Worm (Caenorhabditis elegans): Measurements from ENCODE around the gene ccm-2.

Gene ccm-2

ce11 chrIV:1878501-1878900 is 44.1 kb downstream of the ccm-2 start (continued):
- TF ChIP-seq ztf-18 (tag; optimal IDR thresholded peaks at IDR 0.05) (peak; percentile 81), hmg-1.2 (GFP tag; IDR thresholded peaks at IDR 0.05) (peak; percentile 31; the same call in 1 of the 2 replicates), unc-62 (GFP tag; optimal IDR thresholded peaks at IDR 0.05) (no peak), snpc-1.1 (tag; optimal IDR thresholded peaks at IDR 0.05; ENCODE audit: insufficient read depth) (peak; percentile 69), hmg-20 (GFP tag; IDR thresholded peaks at IDR 0.05) (no peak), tbp1 (GFP tag; optimal IDR thresholded peaks at IDR 0.05) (peak; percentile 17), K11D2.4 (GFP tag; IDR thresholded peaks at IDR 0.05) (no peak), pbrm-1 (GFP tag; IDR thresholded peaks at IDR 0.05) (no peak), ceh-100 (GFP tag; IDR thresholded peaks at IDR 0.05) (0 out of 2 replicates have a peak, but pooled peaks have one; percentile 8), bed-2 (GFP tag; IDR thresholded peaks at IDR 0.05) (no peak), fkh-3 (tag; optimal IDR thresholded peaks at IDR 0.05) (no peak), B0019.2 (GFP tag; conservative IDR thresholded peaks at IDR 0.05) (no peak)

ce11 chrIV:1891586-1891985 is 57.2 kb downstream of the ccm-2 start:
- TF ChIP-seq somi-1 (GFP tag; optimal IDR thresholded peaks at IDR 0.05) (no peak), C17E4.6 (GFP tag; IDR thresholded peaks at IDR 0.05) (no peak), madf-6 (GFP tag; IDR thresholded peaks at IDR 0.05) (no peak), F57C9.4 (tag; optimal IDR thresholded peaks at IDR 0.05) (no peak), snpc-3.4 (tag; optimal IDR thresholded peaks at IDR 0.05) (no peak), efl-1 (GFP tag; optimal IDR thresholded peaks at IDR 0.05) (no peak), fkh-3 (tag; optimal IDR thresholded peaks at IDR 0.05) (no peak), F55B11.4 (tag; optimal IDR thresholded peaks at IDR 0.05; ENCODE audit: borderline replicate concordance, insufficient read depth) (no peak), Y79H2A.3 (GFP tag; conservative IDR thresholded peaks at IDR 0.05) (no peak), snpc-4 (GFP tag; optimal IDR thresholded peaks at IDR 0.05) (no peak), snpc-4 (tag; optimal IDR thresholded peaks at IDR 0.05) (no peak), tbx-9 (tag; optimal IDR thresholded peaks at IDR 0.05; ENCODE audit: borderline replicate concordance) (no peak), xnd-1 (tag; optimal IDR thresholded peaks at IDR 0.05) (no peak), sea-2 (GFP tag; IDR thresholded peaks at IDR 0.05) (no peak), pbrm-1 (GFP tag; IDR thresholded peaks at IDR 0.05) (no peak), mxl-1 (tag; optimal IDR thresholded peaks at IDR 0.05) (no peak), cebp-1 (GFP tag; IDR thresholded peaks at IDR 0.05) (no peak), cebp-1 (tag; optimal IDR thresholded peaks at IDR 0.05) (no peak), ztf-22 (GFP tag; optimal IDR thresholded peaks at IDR 0.05) (no peak), nhr-120 (GFP tag; IDR thresholded peaks at IDR 0.05) (no peak)

ce11 chrIV:1892638-1893037 is 58.2 kb downstream of the ccm-2 start:
- TF ChIP-seq ceh-58 (GFP tag; IDR thresholded peaks at IDR 0.05) (no peak), lin-40 (tag; optimal IDR thresholded peaks at IDR 0.05) (no peak), snpc-1.3 (tag; optimal IDR thresholded peaks at IDR 0.05; ENCODE audit: insufficient read depth) (no peak), lsy-27 (tag; optimal IDR thresholded peaks at IDR 0.05; ENCODE audit: borderline replicate concordance, insufficient read depth) (no peak), nfya-1 (tag; optimal IDR thresholded peaks at IDR 0.05; ENCODE audit: borderline replicate concordance, insufficient read depth) (no peak), rec-8 (tag; optimal IDR thresholded peaks at IDR 0.05) (no peak), B0035.1 (tag; optimal IDR thresholded peaks at IDR 0.05) (no peak), fkh-3 (tag; optimal IDR thresholded peaks at IDR 0.05) (no peak)

All from whole organism, young adult.